Fruit fly (Drosophila melanogaster) whole organism, embryonic: ENCODE measurements around the gene fzo.

ENCODE experiments used
- C15 ChIP-seq: fragments of 200-800 bp; sonication (Bioruptor generic); IDR thresholded peaks from 3 replicates; pipeline ENCODE4 v1.3.6; 2022; ENCODE audit warnings: missing biosample characterization, missing genetic modification characterization
- CG14710 ChIP-seq: fragments of 200-800 bp; sonication (Bioruptor generic); optimal IDR thresholded peaks from 3 replicates; lab custom pipeline; 2019; ENCODE audit warnings: missing biosample characterization, mild to moderate bottlenecking, missing genetic modification characterization, moderate library complexity
- CG4617 ChIP-seq: fragments of 200-800 bp; sonication (Bioruptor generic); optimal IDR thresholded peaks from 3 replicates; lab custom pipeline; 2016; ENCODE audit warnings: missing biosample characterization, missing genetic modification characterization, borderline replicate concordance
- CkIIα-i1 ChIP-seq: fragments of 200-800 bp; sonication (Bioruptor generic); IDR thresholded peaks from 2 replicates; pipeline ENCODE4 v1.3.6; 2022; ENCODE audit warnings: missing biosample characterization, missing genetic modification characterization
- Sry-δ ChIP-seq: fragments of 200-800 bp; sonication (Bioruptor generic); optimal IDR thresholded peaks from 2 replicates; lab custom pipeline; 2016; ENCODE audit warnings: missing biosample characterization, missing genetic modification characterization
- Ssrp ChIP-seq: fragments of 200-800 bp; sonication (Bioruptor generic); optimal IDR thresholded peaks from 2 replicates; lab custom pipeline; 2018; ENCODE audit warnings: missing biosample characterization, mild to moderate bottlenecking, missing genetic modification characterization, moderate library complexity
- eyg ChIP-seq: fragments of 200-800 bp; sonication (Bioruptor generic); optimal IDR thresholded peaks from 3 replicates; lab custom pipeline; 2016; ENCODE audit warnings: missing biosample characterization, missing genetic modification characterization
- gsb ChIP-seq: fragments of 200-800 bp; sonication (Bioruptor generic); IDR thresholded peaks from 2 replicates; pipeline ENCODE4 v1.3.6; 2022; ENCODE audit warnings: missing biosample characterization, missing genetic modification characterization
- repo ChIP-seq: fragments of 200-800 bp; sonication (Bioruptor generic); optimal IDR thresholded peaks from 2 replicates; lab custom pipeline; 2016; ENCODE audit warnings: missing biosample characterization, missing genetic modification characterization
- tin ChIP-seq: fragments of 200-800 bp; sonication (Bioruptor generic); optimal IDR thresholded peaks from 3 replicates; lab custom pipeline; 2016; ENCODE audit warnings: missing biosample characterization, missing genetic modification characterization
- zf30C ChIP-seq: fragments of 200-800 bp; sonication (Bioruptor generic); optimal IDR thresholded peaks from 3 replicates; lab custom pipeline; 2018; ENCODE audit warnings: missing biosample characterization, mild to moderate bottlenecking, missing genetic modification characterization

DNA sequence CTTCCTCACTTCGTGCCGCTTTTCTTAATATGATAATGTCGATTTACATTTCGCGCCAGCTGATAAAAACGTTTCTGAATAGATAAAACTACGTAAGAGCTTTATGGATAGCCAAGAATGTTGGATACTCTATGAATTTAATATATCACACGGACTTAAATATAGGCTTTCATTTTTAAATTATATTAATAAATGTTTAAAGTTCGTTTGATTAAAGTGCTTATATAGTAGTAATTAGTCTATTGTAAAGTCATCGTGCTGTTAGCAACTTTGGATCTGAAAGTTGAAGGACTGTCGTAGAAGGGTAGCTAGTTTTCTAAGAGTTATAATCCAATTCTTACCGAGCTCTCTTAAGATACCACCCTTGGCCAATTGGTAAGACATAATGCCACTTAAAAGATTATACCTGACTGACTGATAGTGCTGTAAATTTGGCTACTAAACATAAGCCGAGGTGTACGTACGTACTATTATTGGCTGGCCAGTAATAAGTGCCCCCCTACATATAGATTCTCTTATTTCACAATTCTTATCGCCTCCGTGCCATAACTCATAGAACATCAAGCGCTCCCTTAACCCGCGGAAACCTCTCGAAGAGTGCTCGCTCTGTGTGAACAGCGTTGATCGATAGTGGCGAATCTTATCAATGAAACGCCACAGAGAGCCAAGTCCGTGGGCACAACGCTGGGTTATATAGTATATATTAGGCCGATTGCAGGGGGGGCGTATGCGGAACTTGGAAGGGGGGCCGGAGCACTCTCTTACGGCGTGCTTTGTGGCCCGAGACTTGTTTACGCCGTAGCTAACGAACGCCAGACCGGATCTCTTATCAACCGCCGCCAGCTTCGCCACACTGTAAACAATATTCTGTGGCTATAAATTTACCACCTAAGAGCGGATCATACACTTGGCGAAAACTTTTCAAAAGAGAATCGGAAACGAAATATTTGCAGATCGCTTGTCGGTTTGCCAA is 6.7 kb upstream of the fzo start:
- TF ChIP-seq Ssrp (tag; lab: Kevin White, UChicago) (no peak), tin (GFP tag; lab: Kevin White, UChicago) (no peak), zf30C (peak; percentile 81), C15 (GFP tag; lab: Robert Waterston, UW) (no peak), gsb (no peak), eyg (GFP tag; lab: Kevin White, UChicago) (no peak), CkIIα-i1 (GFP tag; lab: Robert Waterston, UW) (no peak), CG14710 (tag; lab: Kevin White, UChicago) (no peak), repo (no peak), CG4617 (no peak), Sry-δ (GFP tag; lab: Kevin White, UChicago) (no peak)
